Worm (Caenorhabditis elegans) whole organism, L2 larva: ENCODE results near the gene spcs-2.
A peak's percentile ranks its signal among the peaks of the same experiment; 100 is the strongest.

Source experiments
- C34F6.9 ChIP-seq: fragments of 150-350 bp; optimal IDR thresholded peaks from 2 replicates; lab custom pipeline; 2014; ENCODE audit warnings: missing biosample characterization, missing genetic modification characterization
- F13H6.1 ChIP-seq: sonication (generic microtip); optimal IDR thresholded peaks from 2 replicates; lab custom pipeline; 2016; ENCODE audit warnings: missing genetic modification characterization, missing compliant biosample characterization
- aly-2 ChIP-seq: fragments of 150-350 bp; optimal IDR thresholded peaks from 2 replicates; lab custom pipeline; 2014; ENCODE audit warnings: missing biosample characterization, missing genetic modification characterization
- ceh-16 ChIP-seq: fragments of 150-350 bp; optimal IDR thresholded peaks from 2 replicates; lab custom pipeline; 2014; ENCODE audit warnings: missing biosample characterization, missing genetic modification characterization
- ceh-82 ChIP-seq: fragments of 150-350 bp; optimal IDR thresholded peaks from 2 replicates; lab custom pipeline; 2014; ENCODE audit warnings: missing biosample characterization, missing genetic modification characterization
- crh-2 ChIP-seq: sonication (generic microtip); optimal IDR thresholded peaks from 2 replicates; lab custom pipeline; 2017; ENCODE audit warnings: missing biosample characterization, missing genetic modification characterization
- dmd-4 ChIP-seq: sonication (generic microtip); optimal IDR thresholded peaks from 2 replicates; lab custom pipeline; 2017; ENCODE audit warnings: missing biosample characterization, missing genetic modification characterization
- egl-27 ChIP-seq: sonication (generic microtip); optimal IDR thresholded peaks from 3 replicates; lab custom pipeline; 2017; ENCODE audit warnings: missing biosample characterization, missing genetic modification reagents, missing genetic modification characterization
- elt-1 ChIP-seq: fragments of 150-350 bp; optimal IDR thresholded peaks from 2 replicates; lab custom pipeline; 2014; ENCODE audit warnings: missing biosample characterization, missing genetic modification characterization
- elt-3 ChIP-seq: sonication (generic microtip); optimal IDR thresholded peaks from 2 replicates; lab custom pipeline; 2017; ENCODE audit warnings: missing biosample characterization, missing genetic modification characterization
- fos-1 ChIP-seq: fragments of 150-350 bp; optimal IDR thresholded peaks from 2 replicates; lab custom pipeline; 2014; ENCODE audit warnings: missing biosample characterization, missing genetic modification characterization
- gmeb-1 ChIP-seq: fragments of 150-350 bp; optimal IDR thresholded peaks from 2 replicates; lab custom pipeline; 2014; ENCODE audit warnings: missing biosample characterization, missing genetic modification characterization
- lin-11 ChIP-seq: fragments of 150-350 bp; sonication (generic microtip); optimal IDR thresholded peaks from 2 replicates; lab custom pipeline; 2014; ENCODE audit warnings: missing biosample characterization, missing genetic modification characterization, inconsistent platforms, mixed read lengths
- lin-39 ChIP-seq: fragments of 150-350 bp; optimal IDR thresholded peaks from 2 replicates; lab custom pipeline; 2014; ENCODE audit warnings: missing biosample characterization, missing genetic modification reagents, missing genetic modification characterization
- lsy-2 ChIP-seq, 2 experiments: fragments of 150-350 bp in 1 of 2; sonication (generic microtip) in 1 of 2; optimal IDR thresholded peaks; 2 replicates each; lab custom pipeline; 2014 to 2017; ENCODE audit warnings: missing biosample characterization in 2 of 2, missing genetic modification characterization in 2 of 2
- mab-5 ChIP-seq: fragments of 150-350 bp; optimal IDR thresholded peaks from 2 replicates; lab custom pipeline; 2014; ENCODE audit warnings: missing biosample characterization, missing genetic modification characterization
- mbf-1 ChIP-seq: sonication (generic microtip); optimal IDR thresholded peaks from 2 replicates; lab custom pipeline; 2017; ENCODE audit warnings: missing biosample characterization, missing genetic modification characterization
- nhr-11 ChIP-seq: fragments of 150-350 bp; optimal IDR thresholded peaks from 2 replicates; lab custom pipeline; 2014; ENCODE audit warnings: missing biosample characterization, missing genetic modification characterization
- nhr-12 ChIP-seq: fragments of 150-350 bp; optimal IDR thresholded peaks from 2 replicates; lab custom pipeline; 2014; ENCODE audit warnings: missing biosample characterization, missing genetic modification characterization
- nhr-129 ChIP-seq: fragments of 150-350 bp; optimal IDR thresholded peaks from 2 replicates; lab custom pipeline; 2014; ENCODE audit warnings: missing biosample characterization, missing genetic modification characterization
- nhr-21 ChIP-seq: fragments of 150-350 bp; optimal IDR thresholded peaks from 2 replicates; lab custom pipeline; 2014; ENCODE audit warnings: missing biosample characterization, missing genetic modification characterization
- nhr-23 ChIP-seq: fragments of 150-350 bp; optimal IDR thresholded peaks from 2 replicates; lab custom pipeline; 2014; ENCODE audit warnings: missing biosample characterization, missing genetic modification reagents, missing genetic modification characterization
- nhr-25 ChIP-seq: fragments of 150-350 bp; sonication (generic microtip); optimal IDR thresholded peaks from 3 replicates; lab custom pipeline; 2014; ENCODE audit warnings: missing biosample characterization, missing genetic modification characterization
- nhr-6 ChIP-seq: fragments of 150-350 bp; optimal IDR thresholded peaks from 2 replicates; lab custom pipeline; 2014; ENCODE audit warnings: missing biosample characterization, missing genetic modification characterization
- peb-1 ChIP-seq: fragments of 150-350 bp; optimal IDR thresholded peaks from 2 replicates; lab custom pipeline; 2014; ENCODE audit warnings: missing biosample characterization, missing genetic modification characterization
- sem-4 ChIP-seq: fragments of 150-350 bp; optimal IDR thresholded peaks from 2 replicates; lab custom pipeline; 2014; ENCODE audit warnings: missing biosample characterization, missing genetic modification reagents, missing genetic modification characterization
- unc-39 ChIP-seq: fragments of 150-350 bp; optimal IDR thresholded peaks from 2 replicates; lab custom pipeline; 2014; ENCODE audit warnings: missing biosample characterization, missing genetic modification characterization
- unc-55 ChIP-seq: fragments of 150-350 bp; sonication (generic microtip); optimal IDR thresholded peaks from 3 replicates; lab custom pipeline; 2014; ENCODE audit warnings: missing biosample characterization, missing genetic modification reagents, missing genetic modification characterization
- ztf-1 ChIP-seq: fragments of 200-800 bp; sonication (Bioruptor generic); conservative IDR thresholded peaks from 2 replicates; pipeline ENCODE4 v1.3.6; 2022; ENCODE audit warnings: missing genetic modification characterization, missing compliant biosample characterization
- ztf-4 ChIP-seq: fragments of 150-350 bp; optimal IDR thresholded peaks from 2 replicates; lab custom pipeline; 2014; ENCODE audit warnings: missing biosample characterization, missing genetic modification characterization

The spcs-2 gene

ce11 chrIII:12907218-12907617 is 32.4 kb downstream of the spcs-2 start:
- no peak for TF ChIP-seq ztf-4
- no peak for TF ChIP-seq aly-2 (tag; lab: Kevin White, UChicago)
- TF ChIP-seq mab-5 (tag; lab: Kevin White, UChicago), result no peak
- TF ChIP-seq ztf-1 (GFP tag; lab: Robert Waterston, UW), result no peak
- no peak for TF ChIP-seq mbf-1 (tag; lab: Kevin White, UChicago)
- TF ChIP-seq elt-3 (tag; lab: Kevin White, UChicago), result no peak
- TF ChIP-seq nhr-6 (tag; lab: Kevin White, UChicago), result no peak
- TF ChIP-seq gmeb-1 (tag; lab: Kevin White, UChicago), result no peak
- TF ChIP-seq nhr-21 (tag; lab: Kevin White, UChicago), result no peak
- TF ChIP-seq peb-1, result no peak
- no peak for TF ChIP-seq lin-39 (tag; lab: Kevin White, UChicago)
- no peak for TF ChIP-seq ceh-16 (tag; lab: Kevin White, UChicago)
- TF ChIP-seq ceh-82 (tag; lab: Kevin White, UChicago), result no peak

ce11 chrIII:12910365-12910764 is 35.5 kb downstream of the spcs-2 start, which contains the start of gene flp-14:
Gene flp-14 (plus strand): TSS chrIII:12910510.
- TF ChIP-seq unc-55 (no peak), dmd-4 (tag; lab: Kevin White, UChicago) (no peak), mab-5 (tag; lab: Kevin White, UChicago) (no peak)

ce11 chrIII:12916459-12916858 is 41.6 kb downstream of the spcs-2 start:
- TF ChIP-seq sem-4 (no peak), lin-39 (tag; lab: Kevin White, UChicago) (no peak), nhr-6 (tag; lab: Kevin White, UChicago) (no peak), fos-1 (tag; lab: Kevin White, UChicago) (no peak), nhr-11 (no peak)

- TF ChIP-seq ceh-16 (tag; lab: Kevin White, UChicago) (no peak), crh-2 (peak; percentile 2), peb-1 (no peak), unc-39 (tag; lab: Kevin White, UChicago) (no peak), fos-1 (tag; lab: Kevin White, UChicago) (peak; percentile 47), nhr-25 (tag; lab: Kevin White, UChicago) (no peak), mab-5 (tag; lab: Kevin White, UChicago) (no peak), nhr-11 (no peak), nhr-129 (tag; lab: Kevin White, UChicago) (no peak)
Measured at ce11 chrIII:12917852-12918251, 43.0 kb downstream of the spcs-2 start.

- no peak for TF ChIP-seq egl-27 (tag; lab: Kevin White, UChicago)
- TF ChIP-seq nhr-23, result no peak
- TF ChIP-seq lsy-2 (tag; optimal IDR thresholded peaks at IDR 0.05; lab: Kevin White, UChicago), result no peak
Measured at ce11 chrIII:12918575-12918974, 43.7 kb downstream of the spcs-2 start, which contains the start of gene Y37D8A.16. Gene Y37D8A.16 (minus strand): TSS chrIII:12918675.

ce11 chrIII:12919882-12920281 is 45.1 kb downstream of the spcs-2 start:
- no peak for TF ChIP-seq dmd-4 (tag; lab: Kevin White, UChicago)
- no peak for TF ChIP-seq lin-11 (tag; lab: Kevin White, UChicago)
- TF ChIP-seq ztf-1 (GFP tag; lab: Robert Waterston, UW), result no peak
- TF ChIP-seq gmeb-1 (tag; lab: Kevin White, UChicago), result peak; percentile 15
- TF ChIP-seq F13H6.1 (tag; lab: Kevin White, UChicago), result peak; percentile 63
- no peak for TF ChIP-seq elt-1 (tag; lab: Kevin White, UChicago)
- no peak for TF ChIP-seq unc-39 (tag; lab: Kevin White, UChicago)
- TF ChIP-seq nhr-12 (tag; lab: Kevin White, UChicago), result no peak
- no peak for TF ChIP-seq mab-5 (tag; lab: Kevin White, UChicago)
- peak; percentile 59 for TF ChIP-seq nhr-129 (tag; lab: Kevin White, UChicago)
- peak; percentile 95 for TF ChIP-seq fos-1 (tag; lab: Kevin White, UChicago)
- TF ChIP-seq crh-2, result no peak

ce11 chrIII:12920810-12921209 is 46.0 kb downstream of the spcs-2 start:
- TF ChIP-seq C34F6.9, result no peak
